Worm (Caenorhabditis elegans): ENCODE data around the gene R160.10.

The R160.10 gene

ce11 chrX:4371988-4372387 is 4.7 kb upstream of the R160.10 start, which contains the start of gene R160.14:
R160.14 (minus strand) TSS chrX:4372088.
- TF ChIP-seq nhr-28 (tag; optimal IDR thresholded peaks at IDR 0.05) (no peak), jun-1 (tag; optimal IDR thresholded peaks at IDR 0.05) (no peak), fkh-2 (tag; optimal IDR thresholded peaks at IDR 0.05) (no peak), hmg-11 (tag; optimal IDR thresholded peaks at IDR 0.05) (no peak), fkh-10 (GFP tag; optimal IDR thresholded peaks at IDR 0.05) (no peak), ztf-11 (tag; optimal IDR thresholded peaks at IDR 0.05) (no peak), nhr-25 (tag; optimal IDR thresholded peaks at IDR 0.05) (no peak), ceh-28 (tag; optimal IDR thresholded peaks at IDR 0.05) (no peak), lin-15B (tag; optimal IDR thresholded peaks at IDR 0.05) (no peak)

ce11 chrX:4371413-4371812 is 4.1 kb upstream of the R160.10 start, which contains the start of gene R160.13:
R160.13 (minus strand) TSS chrX:4371513.
- TF ChIP-seq nhr-11 (tag; optimal IDR thresholded peaks at IDR 0.05) = no peak
- no peak for TF ChIP-seq ceh-82 (tag; optimal IDR thresholded peaks at IDR 0.05)
- no peak for TF ChIP-seq R02D3.7 (tag; optimal IDR thresholded peaks at IDR 0.05)
- TF ChIP-seq fkh-2 (tag; optimal IDR thresholded peaks at IDR 0.05) = no peak
- TF ChIP-seq ama-1 (optimal IDR thresholded peaks at IDR 0.05) = no peak
- no peak for TF ChIP-seq unc-62 (GFP tag; optimal IDR thresholded peaks at IDR 0.05)
- no peak for TF ChIP-seq nhr-12 (tag; optimal IDR thresholded peaks at IDR 0.05)
- TF ChIP-seq ZK546.5 (tag; optimal IDR thresholded peaks at IDR 0.05) = no peak
- TF ChIP-seq snpc-4 (tag; optimal IDR thresholded peaks at IDR 0.05) = no peak
- TF ChIP-seq nhr-25 (tag; optimal IDR thresholded peaks at IDR 0.05) = no peak
- no peak for TF ChIP-seq fos-1 (tag; optimal IDR thresholded peaks at IDR 0.05)
- TF ChIP-seq skn-1 (tag; optimal IDR thresholded peaks at IDR 0.05) = no peak
- no peak for TF ChIP-seq pha-4 (tag; optimal IDR thresholded peaks at IDR 0.05)
- TF ChIP-seq elt-3 (tag; optimal IDR thresholded peaks at IDR 0.05) = no peak

ce11 chrX:4370756-4371155 is 3.4 kb upstream of the R160.10 start, which contains the start of gene R160.5:
R160.5 (minus strand) TSS chrX:4370856.
- TF ChIP-seq nhr-77 (tag; optimal IDR thresholded peaks at IDR 0.05) (no peak), ceh-82 (tag; optimal IDR thresholded peaks at IDR 0.05) (no peak), nhr-76 (tag; optimal IDR thresholded peaks at IDR 0.05) (no peak), ama-1 (optimal IDR thresholded peaks at IDR 0.05) (no peak), ZK546.5 (tag; optimal IDR thresholded peaks at IDR 0.05) (no peak)

ce11 chrX:4368800-4369199 is 1.5 kb upstream of the R160.10 start, which contains the start of gene R160.4:
R160.4 (minus strand) TSS chrX:4368900.
- no peak for TF ChIP-seq nhr-67 (tag; optimal IDR thresholded peaks at IDR 0.05)
- no peak for TF ChIP-seq nhr-43 (tag; optimal IDR thresholded peaks at IDR 0.05; ENCODE audit: poor library complexity, severe bottlenecking)
- no peak for TF ChIP-seq nhr-12 (tag; optimal IDR thresholded peaks at IDR 0.05)
- TF ChIP-seq nhr-23 (tag; optimal IDR thresholded peaks at IDR 0.05) = no peak
- TF ChIP-seq fos-1 (tag; optimal IDR thresholded peaks at IDR 0.05) = no peak
- TF ChIP-seq unc-39 (tag; optimal IDR thresholded peaks at IDR 0.05) = no peak
- TF ChIP-seq ceh-28 (tag; optimal IDR thresholded peaks at IDR 0.05) = no peak
- no peak for TF ChIP-seq elt-1 (tag; optimal IDR thresholded peaks at IDR 0.05)
- no peak for TF ChIP-seq mdl-1 (tag; optimal IDR thresholded peaks at IDR 0.05)
- TF ChIP-seq snpc-4 (tag; optimal IDR thresholded peaks at IDR 0.05) = no peak
- no peak for TF ChIP-seq aly-2 (tag; optimal IDR thresholded peaks at IDR 0.05)
- no peak for TF ChIP-seq nhr-77 (tag; optimal IDR thresholded peaks at IDR 0.05)
- no peak for TF ChIP-seq fkh-2 (tag; optimal IDR thresholded peaks at IDR 0.05)

DNA sequence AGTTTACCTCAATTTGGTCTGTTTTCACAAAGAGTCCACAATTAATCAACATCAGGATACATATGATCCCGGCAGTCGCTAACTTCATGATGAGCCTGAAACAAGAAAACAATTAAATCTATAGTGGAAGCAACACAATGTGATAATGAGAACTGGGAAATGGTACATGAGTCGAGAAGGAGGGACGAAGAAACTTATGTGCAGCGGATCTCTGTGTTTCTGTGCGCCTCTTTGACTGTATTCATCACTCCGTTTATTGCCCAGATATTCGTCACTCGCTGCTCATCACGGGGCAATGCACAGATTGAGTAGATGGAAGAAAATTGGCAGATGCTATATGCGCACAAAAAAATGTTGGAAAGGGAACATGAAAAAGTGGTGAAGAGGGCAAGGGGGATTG is 1.1 kb downstream of the R160.10 start, which contains the start of gene R160.3:
Gene R160.3 (minus strand): TSS at position 101 of the 400 bp plus-strand sequence.
- TF ChIP-seq nhr-43 (tag; optimal IDR thresholded peaks at IDR 0.05; ENCODE audit: poor library complexity, severe bottlenecking) = no peak
- no peak for TF ChIP-seq daf-12 (tag; optimal IDR thresholded peaks at IDR 0.05)
- TF ChIP-seq elt-1 (tag; optimal IDR thresholded peaks at IDR 0.05) = no peak
- TF ChIP-seq ama-1 (optimal IDR thresholded peaks at IDR 0.05) = no peak
- TF ChIP-seq pqm-1 (tag; optimal IDR thresholded peaks at IDR 0.05) = no peak
- no peak for TF ChIP-seq ceh-82 (tag; optimal IDR thresholded peaks at IDR 0.05)

ce11 chrX:4364877-4365276 is 2.4 kb downstream of the R160.10 start, which contains the start of gene F14H12.8:
F14H12.8 (minus strand) TSS chrX:4364977.
- no peak for TF ChIP-seq egl-27 (tag; optimal IDR thresholded peaks at IDR 0.05)
- TF ChIP-seq nhr-11 (tag; optimal IDR thresholded peaks at IDR 0.05) = no peak
- TF ChIP-seq nhr-237 (tag; optimal IDR thresholded peaks at IDR 0.05) = no peak
- no peak for TF ChIP-seq R02D3.7 (tag; optimal IDR thresholded peaks at IDR 0.05)
- no peak for TF ChIP-seq zag-1 (tag; optimal IDR thresholded peaks at IDR 0.05)
- no peak for TF ChIP-seq ceh-16 (tag; optimal IDR thresholded peaks at IDR 0.05)
- no peak for TF ChIP-seq jun-1 (tag; optimal IDR thresholded peaks at IDR 0.05)
- TF ChIP-seq ztf-4 (tag; optimal IDR thresholded peaks at IDR 0.05) = no peak

All from whole organism, L3 larva.